Worm (Caenorhabditis elegans) whole organism, L4/young adult: ENCODE measurements around the gene F02A9.1.

ENCODE experiments used
- W03F9.2 ChIP-seq: fragments of 150-350 bp; optimal IDR thresholded peaks from 2 replicates; lab custom pipeline; 2014; ENCODE audit warnings: missing biosample characterization, missing genetic modification characterization
- dao-5 ChIP-seq: sonication (generic microtip); optimal IDR thresholded peaks from 2 replicates; lab custom pipeline; 2016; ENCODE audit warnings: missing genotype, missing genetic modification characterization, moderate library complexity, missing compliant biosample characterization

ce11 chrIII:9072704-9073103 lies 4.9 kb downstream of the F02A9.1 start:
- TF ChIP-seq dao-5 (tag; lab: Kevin White, UChicago) (no peak), W03F9.2 (tag; lab: Kevin White, UChicago) (no peak)
